Worm (Caenorhabditis elegans) whole organism, L3 larva: Measurements from ENCODE around the gene clec-142.

ENCODE experiments used
- aly-2 ChIP-seq: fragments of 150-350 bp; optimal IDR thresholded peaks from 2 replicates; lab custom pipeline; 2014; ENCODE audit warnings: missing biosample characterization, missing genetic modification characterization
- ceh-16 ChIP-seq: sonication (generic microtip); optimal IDR thresholded peaks from 2 replicates; lab custom pipeline; 2017; ENCODE audit warnings: missing biosample characterization, missing genetic modification characterization
- ceh-28 ChIP-seq: fragments of 150-350 bp; optimal IDR thresholded peaks from 2 replicates; lab custom pipeline; 2014; ENCODE audit warnings: missing biosample characterization, missing genetic modification reagents, missing genetic modification characterization
- ceh-82 ChIP-seq: fragments of 150-350 bp; optimal IDR thresholded peaks from 2 replicates; lab custom pipeline; 2014; ENCODE audit warnings: missing biosample characterization, missing genetic modification characterization
- ceh-9 ChIP-seq: sonication (generic microtip); optimal IDR thresholded peaks from 2 replicates; lab custom pipeline; 2018; ENCODE audit warnings: missing biosample characterization, missing genetic modification characterization
- daf-12 ChIP-seq: fragments of 150-350 bp; optimal IDR thresholded peaks from 2 replicates; lab custom pipeline; 2014; ENCODE audit warnings: missing biosample characterization, missing genetic modification reagents, missing genetic modification characterization
- egl-27 ChIP-seq: sonication (generic microtip); optimal IDR thresholded peaks from 4 replicates; lab custom pipeline; 2017; ENCODE audit warnings: missing biosample characterization, missing genetic modification reagents, missing genetic modification characterization
- elt-2 ChIP-seq: sonication (generic microtip); optimal IDR thresholded peaks from 2 replicates; lab custom pipeline; 2016; ENCODE audit warnings: missing genetic modification reagents, mild to moderate bottlenecking, missing genetic modification characterization, missing compliant biosample characterization
- elt-3 ChIP-seq, 3 experiments: fragments of 150-350 bp in 1 of 3; sonication (generic microtip) in 2 of 3; optimal IDR thresholded peaks; 2 replicates in 2 of 3; 4 replicates in 1 of 3; lab custom pipeline; 2014 to 2017; ENCODE audit warnings: missing biosample characterization in 3 of 3, missing genetic modification characterization in 3 of 3
- eor-1 ChIP-seq, 2 experiments: fragments of 150-350 bp; optimal IDR thresholded peaks; 2 replicates each; lab custom pipeline; 2014 to 2018; ENCODE audit warnings: missing biosample characterization in 2 of 2, missing genetic modification characterization in 2 of 2
- fkh-10 ChIP-seq: sonication (generic microtip); optimal IDR thresholded peaks from 2 replicates; lab custom pipeline; 2017; ENCODE audit warnings: missing biosample characterization, missing genetic modification reagents, missing genetic modification characterization
- fkh-2 ChIP-seq: fragments of 150-350 bp; optimal IDR thresholded peaks from 2 replicates; lab custom pipeline; 2014; ENCODE audit warnings: missing biosample characterization, missing genetic modification reagents, missing genetic modification characterization
- fos-1 ChIP-seq: fragments of 150-350 bp; optimal IDR thresholded peaks from 2 replicates; lab custom pipeline; 2014; ENCODE audit warnings: missing biosample characterization, missing genetic modification characterization
- hmg-11 ChIP-seq: sonication (generic microtip); optimal IDR thresholded peaks from 2 replicates; lab custom pipeline; 2016; ENCODE audit warnings: missing genetic modification characterization, missing compliant biosample characterization
- jun-1 ChIP-seq: fragments of 150-350 bp; optimal IDR thresholded peaks from 2 replicates; lab custom pipeline; 2014; ENCODE audit warnings: missing biosample characterization, missing genetic modification reagents, missing genetic modification characterization
- lin-15B ChIP-seq: fragments of 150-350 bp; optimal IDR thresholded peaks from 2 replicates; lab custom pipeline; 2014; ENCODE audit warnings: missing biosample characterization, missing genetic modification characterization
- lin-39 ChIP-seq: fragments of 150-350 bp; optimal IDR thresholded peaks from 2 replicates; lab custom pipeline; 2018; ENCODE audit warnings: missing biosample characterization, missing genetic modification reagents, missing genetic modification characterization
- lsy-12 ChIP-seq: sonication (generic microtip); optimal IDR thresholded peaks from 2 replicates; lab custom pipeline; 2016; ENCODE audit warnings: mild to moderate bottlenecking, missing genetic modification characterization, missing compliant biosample characterization
- mml-1 ChIP-seq: fragments of 150-350 bp; sonication (generic microtip); optimal IDR thresholded peaks from 3 replicates; lab custom pipeline; 2014; ENCODE audit warnings: missing biosample characterization, missing genetic modification characterization
- nfya-1 ChIP-seq: sonication (generic microtip); optimal IDR thresholded peaks from 2 replicates; lab custom pipeline; 2017; ENCODE audit warnings: missing genetic modification characterization, mild to moderate bottlenecking, missing compliant biosample characterization, antibody characterized with exemption, moderate library complexity; ENCODE audit not compliant: insufficient read depth
- nhr-11 ChIP-seq: fragments of 150-350 bp; optimal IDR thresholded peaks from 2 replicates; lab custom pipeline; 2014; ENCODE audit warnings: missing biosample characterization, missing genetic modification characterization
- nhr-23 ChIP-seq: fragments of 150-350 bp; optimal IDR thresholded peaks from 2 replicates; lab custom pipeline; 2014; ENCODE audit warnings: missing biosample characterization, missing genetic modification reagents, missing genetic modification characterization
- nhr-237 ChIP-seq: fragments of 150-350 bp; optimal IDR thresholded peaks from 2 replicates; lab custom pipeline; 2014; ENCODE audit warnings: missing biosample characterization, missing genetic modification characterization
- nhr-25 ChIP-seq: sonication (generic microtip); optimal IDR thresholded peaks from 2 replicates; lab custom pipeline; 2017; ENCODE audit warnings: missing biosample characterization, missing genetic modification characterization
- nhr-28 ChIP-seq: fragments of 150-350 bp; optimal IDR thresholded peaks from 2 replicates; lab custom pipeline; 2014; ENCODE audit warnings: missing biosample characterization, missing genetic modification characterization
- nhr-67 ChIP-seq: fragments of 150-350 bp; optimal IDR thresholded peaks from 2 replicates; lab custom pipeline; 2014; ENCODE audit warnings: missing biosample characterization, missing genetic modification characterization
- nhr-76 ChIP-seq: fragments of 150-350 bp; sonication (generic microtip); optimal IDR thresholded peaks from 5 replicates; lab custom pipeline; 2014; ENCODE audit warnings: missing biosample characterization, missing genetic modification characterization
- nhr-77 ChIP-seq: fragments of 150-350 bp; optimal IDR thresholded peaks from 2 replicates; lab custom pipeline; 2014; ENCODE audit warnings: missing biosample characterization, missing genetic modification characterization
- pha-4 ChIP-seq: fragments of 150-350 bp; optimal IDR thresholded peaks from 2 replicates; lab custom pipeline; 2014; ENCODE audit warnings: missing biosample characterization, missing genetic modification reagents, missing genetic modification characterization
- pqm-1 ChIP-seq: fragments of 150-350 bp; optimal IDR thresholded peaks from 2 replicates; lab custom pipeline; 2017; ENCODE audit warnings: missing biosample characterization, missing genetic modification characterization, inconsistent platforms
- sea-2 ChIP-seq: fragments of 150-350 bp; sonication (generic microtip); optimal IDR thresholded peaks from 4 replicates; lab custom pipeline; 2014; ENCODE audit warnings: missing biosample characterization, missing genetic modification reagents, missing genetic modification characterization
- snpc-4 ChIP-seq: fragments of 150-350 bp; optimal IDR thresholded peaks from 2 replicates; lab custom pipeline; 2014; ENCODE audit warnings: missing biosample characterization, missing genetic modification characterization
- unc-39 ChIP-seq: sonication (generic microtip); optimal IDR thresholded peaks from 4 replicates; lab custom pipeline; 2017; ENCODE audit warnings: missing biosample characterization, missing genetic modification characterization
- unc-62 ChIP-seq: fragments of 150-350 bp; sonication (generic microtip); optimal IDR thresholded peaks from 4 replicates; lab custom pipeline; 2014; ENCODE audit warnings: missing biosample characterization, missing genetic modification reagents, missing genetic modification characterization
- ztf-4 ChIP-seq: fragments of 150-350 bp; optimal IDR thresholded peaks from 2 replicates; lab custom pipeline; 2014; ENCODE audit warnings: missing biosample characterization, missing genetic modification characterization

clec-142 gene

DNA sequence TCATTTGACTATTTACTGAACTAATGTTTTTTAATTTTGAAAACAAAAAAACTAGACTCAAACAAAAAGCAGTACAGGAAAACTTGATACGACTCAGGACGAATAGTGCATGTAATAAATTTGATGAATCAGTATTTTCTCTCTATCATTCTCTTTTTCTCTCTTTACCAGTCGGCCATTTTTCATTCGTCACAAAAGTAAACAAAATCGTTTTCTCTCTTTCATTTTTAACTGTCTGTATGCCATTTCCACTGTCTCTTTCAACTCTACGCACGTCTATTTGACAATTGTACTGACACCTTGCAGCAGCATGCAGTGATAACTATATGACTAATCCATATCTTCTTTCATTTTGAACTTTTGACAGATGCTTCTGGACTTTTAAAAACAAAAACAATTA is 29.7 kb upstream of the clec-142 start, which contains the start of the genes F35C11.2 and F35C11.4:
Gene F35C11.2 (minus strand): TSS at position 90 of the 400 bp plus-strand sequence.
Gene F35C11.4 (plus strand): TSS at position 260 of the 400 bp plus-strand sequence.
- TF ChIP-seq elt-2 (tag; lab: Kevin White, UChicago) (peak; percentile 75), egl-27 (tag; lab: Kevin White, UChicago) (no peak), ceh-16 (tag; lab: Kevin White, UChicago) (no peak), nhr-76 (tag; lab: Kevin White, UChicago) (no peak), nhr-25 (tag; lab: Kevin White, UChicago) (no peak), jun-1 (tag; lab: Kevin White, UChicago) (peak; percentile 5), pha-4 (peak; percentile 85), ceh-82 (tag; lab: Kevin White, UChicago) (no peak), elt-3 (tag; optimal IDR thresholded peaks at IDR 0.05; lab: Kevin White, UChicago) (no peak), nhr-67 (tag; lab: Kevin White, UChicago) (no peak), daf-12 (tag; lab: Kevin White, UChicago) (no peak), fkh-10 (GFP tag; lab: Kevin White, UChicago) (no peak), eor-1 (tag; optimal IDR thresholded peaks at IDR 0.05; lab: Kevin White, UChicago) (no peak), lsy-12 (tag; lab: Kevin White, UChicago) (no peak), ceh-28 (tag; lab: Kevin White, UChicago) (no peak), lin-39 (tag; lab: Kevin White, UChicago) (no peak), aly-2 (tag; lab: Kevin White, UChicago) (no peak), lin-15B (tag; lab: Kevin White, UChicago) (no peak), pqm-1 (tag; lab: Kevin White, UChicago) (peak; percentile 86), nfya-1 (no peak)

DNA sequence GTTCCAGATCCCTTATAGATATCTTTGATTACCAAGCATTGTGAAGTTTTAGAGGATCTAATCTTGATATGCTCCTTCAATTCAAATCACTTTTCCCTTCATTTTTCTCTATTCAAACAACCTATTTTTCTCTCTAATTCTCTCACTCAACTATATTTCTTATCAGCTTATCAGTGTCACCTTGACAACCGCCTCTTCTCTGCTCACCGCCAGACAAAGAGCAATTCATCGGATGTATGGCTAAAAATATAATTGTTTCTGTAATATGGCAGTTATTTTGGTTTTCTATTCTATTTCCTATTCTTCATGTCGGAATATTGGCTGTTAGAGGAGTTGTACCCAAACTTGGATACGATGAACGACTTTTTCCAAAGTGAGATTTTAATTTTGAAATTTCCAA is 28.8 kb upstream of the clec-142 start:
- TF ChIP-seq elt-2 (tag; lab: Kevin White, UChicago) (peak; percentile 53), fos-1 (no peak), ztf-4 (no peak)

DNA sequence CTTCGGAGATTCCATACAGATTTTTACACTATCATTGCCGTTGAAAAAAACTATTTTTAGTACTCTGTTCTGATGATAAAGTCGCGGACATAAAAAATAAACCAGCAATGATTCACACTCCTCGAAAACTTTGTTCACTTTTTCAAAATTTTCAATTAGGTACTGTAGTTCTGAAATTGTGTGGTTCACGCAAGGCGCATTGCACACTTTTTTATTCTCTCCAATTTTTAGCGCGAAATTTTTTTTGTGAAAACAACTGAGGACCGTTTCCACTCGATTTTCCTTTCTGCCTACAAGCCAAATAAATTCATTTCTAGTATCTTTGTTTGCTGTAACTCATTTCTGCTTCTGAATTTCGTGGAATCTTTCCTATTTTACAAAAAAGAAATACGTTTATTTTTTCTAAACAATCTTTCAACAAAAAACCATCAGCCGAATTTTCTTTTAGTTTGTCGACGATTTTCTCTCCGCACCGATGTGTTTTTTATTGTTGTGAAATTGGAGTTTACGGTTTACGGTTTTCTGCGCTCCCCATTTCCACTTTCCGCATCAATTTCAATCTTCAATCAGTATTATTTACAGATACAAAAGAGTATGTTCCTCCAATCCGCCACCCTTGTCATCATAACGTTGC is 25.2 kb upstream of the clec-142 start, which contains the start of gene F35C11.5:
Gene F35C11.5 (plus strand): TSS at position 584 of the 634 bp plus-strand sequence.
- no peak for TF ChIP-seq fkh-10 (GFP tag; lab: Kevin White, UChicago)
- TF ChIP-seq, all 47 proteins: peak for 0

DNA sequence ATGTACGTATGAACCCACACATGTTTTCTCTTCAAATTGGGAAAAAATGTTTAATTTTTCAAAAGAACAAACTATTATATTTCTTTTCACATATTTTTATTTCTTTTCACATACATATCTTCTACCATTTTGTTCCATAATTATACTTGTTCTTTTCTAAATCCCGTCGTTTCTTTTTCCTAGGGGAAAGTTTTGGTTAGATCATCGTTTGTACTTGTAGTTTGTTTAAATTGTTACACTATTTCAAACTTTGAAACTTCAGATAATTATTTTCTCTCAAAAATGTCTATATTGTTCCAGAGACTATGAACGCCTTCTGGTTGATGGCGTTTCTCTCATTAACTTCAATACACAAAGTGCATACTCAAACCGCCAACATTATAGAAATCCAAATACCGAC is 22.5 kb upstream of the clec-142 start, which contains the start of gene F35C11.7:
Gene F35C11.7 (plus strand): TSS at position 301 of the 400 bp plus-strand sequence.
- no peak for TF ChIP-seq snpc-4
- TF ChIP-seq eor-1 (tag; optimal IDR thresholded peaks at IDR 0.05; lab: Kevin White, UChicago) = no peak
- TF ChIP-seq, all 47 proteins: peak for 0

DNA sequence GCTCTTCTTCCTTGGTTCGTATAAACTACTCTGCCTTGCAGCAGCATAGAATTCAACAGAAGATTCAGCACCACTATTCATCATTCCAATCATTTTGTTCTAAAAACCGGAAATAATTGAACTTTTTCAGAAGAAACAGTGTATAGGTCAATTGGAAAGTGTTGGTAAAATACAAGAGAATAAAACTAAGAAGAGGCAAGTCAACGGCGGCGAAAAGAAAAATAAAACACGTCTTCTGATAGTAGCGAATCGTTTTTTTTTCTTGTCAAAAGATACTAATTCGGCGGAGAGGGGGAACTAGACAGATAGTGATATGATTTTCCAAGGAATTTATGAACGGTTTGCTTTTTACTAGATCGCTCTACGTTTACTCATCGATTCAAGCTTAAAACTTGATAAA is 19.4 kb upstream of the clec-142 start, which contains the start of gene F35C11.6:
Gene F35C11.6 (minus strand): TSS at position 101 of the 400 bp plus-strand sequence.
- TF ChIP-seq mml-1 (tag; lab: Kevin White, UChicago) = no peak
- TF ChIP-seq nhr-77 (tag; lab: Kevin White, UChicago) = no peak
- TF ChIP-seq lin-15B (tag; lab: Kevin White, UChicago) = no peak
- no peak for TF ChIP-seq ceh-16 (tag; lab: Kevin White, UChicago)
- TF ChIP-seq unc-39 (tag; lab: Kevin White, UChicago) = no peak

DNA sequence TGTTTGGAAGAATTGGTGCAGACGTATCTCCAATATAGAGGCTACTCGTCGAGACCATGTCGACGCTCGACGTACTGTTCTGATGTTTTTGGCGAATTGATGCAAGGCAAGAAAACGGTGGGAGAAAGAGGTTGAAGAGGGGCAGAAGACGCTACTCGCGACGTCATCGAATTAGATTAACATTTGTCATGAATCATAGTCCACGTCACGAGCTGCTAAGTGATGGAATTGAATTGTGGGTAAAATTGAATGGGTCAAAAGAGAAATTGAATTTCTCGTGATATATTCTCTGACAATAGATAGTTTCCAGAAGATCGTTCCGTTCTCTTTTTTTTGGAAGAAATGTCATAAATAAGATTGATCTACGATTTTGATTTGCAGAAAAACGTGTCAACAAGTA is 18.8 kb upstream of the clec-142 start:
- TF ChIP-seq nhr-25 (tag; lab: Kevin White, UChicago) (peak; percentile 26), unc-62 (GFP tag; lab: Kevin White, UChicago) (no peak), ceh-28 (tag; lab: Kevin White, UChicago) (no peak), lsy-12 (tag; lab: Kevin White, UChicago) (no peak), unc-39 (tag; lab: Kevin White, UChicago) (no peak), nhr-11 (tag; lab: Kevin White, UChicago) (no peak), pqm-1 (tag; lab: Kevin White, UChicago) (no peak), lin-39 (tag; lab: Kevin White, UChicago) (no peak), fkh-2 (tag; lab: Kevin White, UChicago) (no peak), aly-2 (tag; lab: Kevin White, UChicago) (no peak), nfya-1 (no peak), sea-2 (GFP tag; lab: Kevin White, UChicago) (no peak), ceh-9 (no peak), nhr-23 (tag; lab: Kevin White, UChicago) (peak; percentile 33), nhr-76 (tag; lab: Kevin White, UChicago) (no peak), nhr-237 (tag; lab: Kevin White, UChicago) (no peak), hmg-11 (tag; lab: Kevin White, UChicago) (no peak), nhr-28 (no peak)
